Worm (Caenorhabditis elegans) whole organism, late embryonic: ENCODE measurements around the gene gcy-13.

Experiments
- ama-1 ChIP-seq: fragments of 150-350 bp; optimal IDR thresholded peaks from 2 replicates; lab custom pipeline; 2014
- ceh-22 ChIP-seq: sonication (generic microtip); optimal IDR thresholded peaks from 2 replicates; lab custom pipeline; 2017; ENCODE audit warnings: missing biosample characterization, missing genetic modification characterization
- nfya-1 ChIP-seq: sonication (generic microtip); optimal IDR thresholded peaks from 2 replicates; lab custom pipeline; 2017; ENCODE audit warnings: missing genetic modification characterization, mild to moderate bottlenecking, missing compliant biosample characterization, antibody characterized with exemption, moderate library complexity
- nhr-11 ChIP-seq: fragments of 150-350 bp; optimal IDR thresholded peaks from 2 replicates; lab custom pipeline; 2014; ENCODE audit warnings: missing biosample characterization, missing genetic modification characterization
- pha-4 ChIP-seq: fragments of 150-350 bp; optimal IDR thresholded peaks from 2 replicates; lab custom pipeline; 2018; ENCODE audit warnings: missing biosample characterization, missing genetic modification reagents, missing genetic modification characterization
- unc-3 ChIP-seq, 2 experiments: fragments of 200-800 bp in 1 of 2; sonication (Bioruptor generic) in 1 of 2; sonication (generic microtip) in 1 of 2; conservative IDR thresholded peaks in 1 of 2; optimal IDR thresholded peaks in 1 of 2; 2 replicates each; pipeline versions ENCODE4 v1.3.6 to Lab custom; 2016 to 2022; ENCODE audit warnings: missing compliant biosample characterization in 2 of 2, missing genetic modification characterization in 2 of 2, missing genetic modification reagents in 1 of 2
- unc-42 ChIP-seq: sonication (generic microtip); optimal IDR thresholded peaks from 2 replicates; lab custom pipeline; 2016; ENCODE audit warnings: missing genotype, missing genetic modification characterization, missing compliant biosample characterization
- unc-55 ChIP-seq: sonication (generic microtip); optimal IDR thresholded peaks from 2 replicates; lab custom pipeline; 2017; ENCODE audit warnings: missing biosample characterization, missing genetic modification reagents, missing genetic modification characterization
- ztf-16 ChIP-seq: sonication (generic microtip); optimal IDR thresholded peaks from 2 replicates; lab custom pipeline; 2017; ENCODE audit warnings: missing genetic modification characterization, missing compliant biosample characterization

- TF ChIP-seq pha-4 (tag; lab: Kevin White, UChicago) = no peak
- no peak for TF ChIP-seq ceh-22 (tag; lab: Kevin White, UChicago)
- no peak for TF ChIP-seq nfya-1 (tag; lab: Kevin White, UChicago)
- no peak for TF ChIP-seq nhr-11 (tag; lab: Kevin White, UChicago)
- TF ChIP-seq unc-3 (GFP tag; conservative IDR thresholded peaks at IDR 0.05; lab: Robert Waterston, UW) = no peak
- no peak for TF ChIP-seq unc-3 (tag; optimal IDR thresholded peaks at IDR 0.05; lab: Kevin White, UChicago)
- TF ChIP-seq ztf-16 (tag; lab: Kevin White, UChicago) = no peak
- TF ChIP-seq ama-1 (lab: Kevin White, UChicago) = no peak
- no peak for TF ChIP-seq unc-42 (tag; lab: Kevin White, UChicago)
- no peak for TF ChIP-seq unc-55 (GFP tag; lab: Kevin White, UChicago)
Measured at ce11 chrV:12365104-12365503, 4.2 kb downstream of the gcy-13 start, which contains the start of gene fipr-2.
